Worm (Caenorhabditis elegans) whole organism, mixed stage, embryonic: ENCODE measurements around the gene ceh-14.

Experiments
- M03D4.4 ChIP-seq: sonication (generic microtip); optimal IDR thresholded peaks from 2 replicates; lab custom pipeline; 2017; ENCODE audit warnings: mild to moderate bottlenecking, missing genetic modification characterization, missing compliant biosample characterization
- blmp-1 ChIP-seq: fragments of 150-350 bp; optimal IDR thresholded peaks from 2 replicates; lab custom pipeline; 2014; ENCODE audit warnings: missing biosample characterization, missing genetic modification characterization
- ceh-43 ChIP-seq: fragments of 200-800 bp; sonication (Bioruptor generic); optimal IDR thresholded peaks from 2 replicates; lab custom pipeline; 2018; ENCODE audit warnings: mild to moderate bottlenecking, missing genetic modification characterization, moderate library complexity, missing compliant biosample characterization
- ceh-83 ChIP-seq: fragments of 200-800 bp; sonication (Bioruptor generic); optimal IDR thresholded peaks from 2 replicates; lab custom pipeline; 2018; ENCODE audit warnings: mild to moderate bottlenecking, missing genetic modification characterization, missing compliant biosample characterization
- ces-1 ChIP-seq: fragments of 150-350 bp; optimal IDR thresholded peaks from 2 replicates; lab custom pipeline; 2014; ENCODE audit warnings: missing biosample characterization, missing genetic modification reagents, missing genetic modification characterization
- cnd-1 ChIP-seq: fragments of 200-800 bp; sonication (Bioruptor generic); optimal IDR thresholded peaks from 2 replicates; lab custom pipeline; 2018; ENCODE audit warnings: mild to moderate bottlenecking, missing genetic modification characterization, missing compliant biosample characterization
- drap-1 ChIP-seq: fragments of 200-800 bp; sonication (Bioruptor generic); optimal IDR thresholded peaks from 3 replicates; lab custom pipeline; 2018; ENCODE audit warnings: mild to moderate bottlenecking, missing genetic modification characterization, missing compliant biosample characterization
- elt-1 ChIP-seq: sonication (generic microtip); optimal IDR thresholded peaks from 2 replicates; lab custom pipeline; 2017; ENCODE audit warnings: missing genetic modification characterization, mild to moderate bottlenecking, missing compliant biosample characterization, antibody characterized with exemption, moderate library complexity, borderline replicate concordance; ENCODE audit not compliant: insufficient read depth
- elt-3 ChIP-seq: fragments of 150-350 bp; optimal IDR thresholded peaks from 2 replicates; lab custom pipeline; 2014; ENCODE audit warnings: missing biosample characterization, missing genetic modification characterization
- flh-1 ChIP-seq: fragments of 200-800 bp; sonication (Bioruptor generic); optimal IDR thresholded peaks from 2 replicates; lab custom pipeline; 2018; ENCODE audit warnings: mild to moderate bottlenecking, missing genetic modification characterization, moderate library complexity, missing compliant biosample characterization
- ham-2 ChIP-seq: fragments of 200-800 bp; sonication (Bioruptor generic); optimal IDR thresholded peaks from 2 replicates; lab custom pipeline; 2018; ENCODE audit warnings: mild to moderate bottlenecking, missing genetic modification characterization, missing compliant biosample characterization
- hlh-1 ChIP-seq: fragments of 150-350 bp; optimal IDR thresholded peaks from 2 replicates; lab custom pipeline; 2014; ENCODE audit warnings: missing biosample characterization, missing genetic modification reagents, missing genetic modification characterization
- lin-13 ChIP-seq: fragments of 150-350 bp; optimal IDR thresholded peaks from 2 replicates; lab custom pipeline; 2014; ENCODE audit warnings: missing biosample characterization, missing genetic modification characterization
- lin-32 ChIP-seq: fragments of 200-800 bp; sonication (Bioruptor generic); optimal IDR thresholded peaks from 2 replicates; lab custom pipeline; 2018; ENCODE audit warnings: mild to moderate bottlenecking, missing genetic modification characterization, missing compliant biosample characterization
- mab-5 ChIP-seq: fragments of 150-350 bp; optimal IDR thresholded peaks from 2 replicates; lab custom pipeline; 2014; ENCODE audit warnings: missing biosample characterization, missing genetic modification characterization
- mep-1 ChIP-seq: fragments of 150-350 bp; optimal IDR thresholded peaks from 2 replicates; lab custom pipeline; 2017; ENCODE audit warnings: missing biosample characterization, missing genetic modification reagents, missing genetic modification characterization, inconsistent platforms
- mls-2 ChIP-seq: sonication (generic microtip); optimal IDR thresholded peaks from 2 replicates; lab custom pipeline; 2016; ENCODE audit warnings: mild to moderate bottlenecking, missing genetic modification characterization, moderate library complexity, missing compliant biosample characterization
- nhr-12 ChIP-seq: fragments of 150-350 bp; optimal IDR thresholded peaks from 2 replicates; lab custom pipeline; 2014; ENCODE audit warnings: missing biosample characterization, missing genetic modification characterization
- nhr-2 ChIP-seq: fragments of 150-350 bp; optimal IDR thresholded peaks from 2 replicates; lab custom pipeline; 2014; ENCODE audit warnings: missing biosample characterization, missing genetic modification characterization
- nhr-237 ChIP-seq: fragments of 150-350 bp; optimal IDR thresholded peaks from 2 replicates; lab custom pipeline; 2014; ENCODE audit warnings: missing biosample characterization, missing genetic modification characterization
- nhr-28 ChIP-seq: fragments of 150-350 bp; optimal IDR thresholded peaks from 2 replicates; lab custom pipeline; 2014; ENCODE audit warnings: missing biosample characterization, missing genetic modification characterization
- nhr-76 ChIP-seq: sonication (generic microtip); optimal IDR thresholded peaks from 2 replicates; lab custom pipeline; 2017; ENCODE audit warnings: missing biosample characterization, missing genetic modification characterization
- pha-4 ChIP-seq: fragments of 150-350 bp; optimal IDR thresholded peaks from 2 replicates; lab custom pipeline; 2018; ENCODE audit warnings: missing biosample characterization, missing genetic modification reagents, missing genetic modification characterization
- sem-2 ChIP-seq: fragments of 200-800 bp; sonication (Bioruptor generic); optimal IDR thresholded peaks from 2 replicates; lab custom pipeline; 2018; ENCODE audit warnings: mild to moderate bottlenecking, missing genetic modification characterization, missing compliant biosample characterization
- snpc-4 ChIP-seq: fragments of 150-350 bp; optimal IDR thresholded peaks from 2 replicates; lab custom pipeline; 2014; ENCODE audit warnings: missing biosample characterization, missing genetic modification characterization
- tbx-8 ChIP-seq: fragments of 200-800 bp; sonication (Bioruptor generic); optimal IDR thresholded peaks from 2 replicates; lab custom pipeline; 2018; ENCODE audit warnings: mild to moderate bottlenecking, missing genetic modification characterization, moderate library complexity, missing compliant biosample characterization
- unc-120 ChIP-seq: sonication (generic microtip); optimal IDR thresholded peaks from 2 replicates; lab custom pipeline; 2017; ENCODE audit warnings: missing genetic modification characterization, missing compliant biosample characterization; ENCODE audit not compliant: poor library complexity, severe bottlenecking
- unc-62 ChIP-seq: fragments of 150-350 bp; optimal IDR thresholded peaks from 2 replicates; lab custom pipeline; 2014; ENCODE audit warnings: missing biosample characterization, missing genetic modification reagents, missing genetic modification characterization
- zip-8 ChIP-seq: fragments of 150-350 bp; optimal IDR thresholded peaks from 2 replicates; lab custom pipeline; 2014; ENCODE audit warnings: missing biosample characterization, missing genetic modification characterization
- ztf-11 ChIP-seq: fragments of 150-350 bp; optimal IDR thresholded peaks from 2 replicates; lab custom pipeline; 2014; ENCODE audit warnings: missing biosample characterization, missing genetic modification characterization

Gene ceh-14

ce11 chrX:7565005-7565404 is 32.5 kb upstream of the ceh-14 start, which contains the start of gene vps-52:
Gene vps-52, plus strand, starts transcription at chrX:7565323.
- peak; percentile 36 for TF ChIP-seq mep-1
- TF ChIP-seq unc-120, result no peak
- peak; percentile 26 for TF ChIP-seq ces-1 (GFP tag; lab: Kevin White, UChicago)

- TF ChIP-seq ces-1 (GFP tag; lab: Kevin White, UChicago) (no peak), lin-13 (tag; lab: Kevin White, UChicago) (no peak), nhr-2 (peak; percentile 82), unc-62 (GFP tag; lab: Kevin White, UChicago) (no peak), zip-8 (tag; lab: Kevin White, UChicago) (peak; percentile 91), ceh-43 (GFP tag; lab: Kevin White, UChicago) (no peak), hlh-1 (peak; percentile 4)
Observed at ce11 chrX:7563425-7563824, 30.9 kb upstream of the ceh-14 start.

ce11 chrX:7562625-7563024 is 30.1 kb upstream of the ceh-14 start, which contains the start of gene sto-1:
Gene sto-1, plus strand, starts transcription at chrX:7562824.
- no peak for TF ChIP-seq elt-1 (tag; lab: Kevin White, UChicago)
- no peak for TF ChIP-seq nhr-12 (tag; lab: Kevin White, UChicago)
- TF ChIP-seq ceh-83 (GFP tag; lab: Kevin White, UChicago), result peak; percentile 12
- TF ChIP-seq nhr-28, result no peak
- peak; percentile 73 for TF ChIP-seq nhr-2
- no peak for TF ChIP-seq nhr-76 (tag; lab: Kevin White, UChicago)
- TF ChIP-seq hlh-1, result no peak
- TF ChIP-seq tbx-8 (GFP tag; lab: Kevin White, UChicago), result no peak
- no peak for TF ChIP-seq mep-1
- no peak for TF ChIP-seq ztf-11
- TF ChIP-seq pha-4 (tag; lab: Kevin White, UChicago), result no peak
- TF ChIP-seq zip-8 (tag; lab: Kevin White, UChicago), result no peak
- no peak for TF ChIP-seq mab-5 (tag; lab: Kevin White, UChicago)
- TF ChIP-seq mls-2 (tag; lab: Kevin White, UChicago), result no peak
- peak; percentile 30 for TF ChIP-seq cnd-1 (tag; lab: Kevin White, UChicago)
- no peak for TF ChIP-seq blmp-1 (tag; lab: Kevin White, UChicago)
- TF ChIP-seq ceh-43 (GFP tag; lab: Kevin White, UChicago), result no peak
- TF ChIP-seq flh-1 (GFP tag; lab: Kevin White, UChicago), result peak; percentile 14
- no peak for TF ChIP-seq nhr-237 (tag; lab: Kevin White, UChicago)

- TF ChIP-seq elt-1 (tag; lab: Kevin White, UChicago), result no peak
- TF ChIP-seq elt-3 (tag; lab: Kevin White, UChicago), result no peak
- no peak for TF ChIP-seq nhr-2
- TF ChIP-seq tbx-8 (GFP tag; lab: Kevin White, UChicago), result no peak
- no peak for TF ChIP-seq ztf-11
- TF ChIP-seq sem-2 (GFP tag; lab: Kevin White, UChicago), result no peak
- TF ChIP-seq ces-1 (GFP tag; lab: Kevin White, UChicago), result no peak
- no peak for TF ChIP-seq snpc-4 (tag; lab: Kevin White, UChicago)
- TF ChIP-seq lin-13 (tag; lab: Kevin White, UChicago), result no peak
- no peak for TF ChIP-seq mab-5 (tag; lab: Kevin White, UChicago)
- no peak for TF ChIP-seq unc-120
- TF ChIP-seq ham-2, result no peak
- TF ChIP-seq, all 35 proteins: peak for 0
Observed at ce11 chrX:7561972-7562371, 29.4 kb upstream of the ceh-14 start.

ce11 chrX:7558928-7559455 is 26.5 kb upstream of the ceh-14 start, which contains the start of the genes PDB1.1 and F08C6.5:
Gene PDB1.1, minus strand, starts transcription at chrX:7559085.
Gene F08C6.5, plus strand, starts transcription at chrX:7559405.
- TF ChIP-seq mls-2 (tag; lab: Kevin White, UChicago) (no peak), blmp-1 (tag; lab: Kevin White, UChicago) (no peak), nhr-2 (no peak), drap-1 (GFP tag; lab: Kevin White, UChicago) (no peak), ceh-83 (GFP tag; lab: Kevin White, UChicago) (no peak), nhr-12 (tag; lab: Kevin White, UChicago) (no peak), sem-2 (GFP tag; lab: Kevin White, UChicago) (no peak), M03D4.4 (no peak), lin-32 (GFP tag; lab: Kevin White, UChicago) (no peak), ztf-11 (no peak), pha-4 (tag; lab: Kevin White, UChicago) (no peak), ceh-43 (GFP tag; lab: Kevin White, UChicago) (no peak), tbx-8 (GFP tag; lab: Kevin White, UChicago) (no peak), mep-1 (no peak), flh-1 (GFP tag; lab: Kevin White, UChicago) (no peak), lin-13 (tag; lab: Kevin White, UChicago) (no peak), nhr-76 (tag; lab: Kevin White, UChicago) (no peak), mab-5 (tag; lab: Kevin White, UChicago) (no peak), nhr-237 (tag; lab: Kevin White, UChicago) (no peak)
